Fruit fly (Drosophila melanogaster) whole organism, pupa: ENCODE measurements around the gene Yp1.
A peak's percentile ranks its signal among the peaks of the same experiment; 100 is the strongest.

Source experiments
- CG12605 ChIP-seq: fragments of 200-800 bp; sonication (Bioruptor generic); IDR thresholded peaks from 2 replicates; pipeline ENCODE4 v1.3.6; 2022; ENCODE audit warnings: missing biosample characterization, missing genetic modification characterization
- CG14655 ChIP-seq: fragments of 200-800 bp; sonication (Bioruptor generic); optimal IDR thresholded peaks from 3 replicates; lab custom pipeline; 2017; ENCODE audit warnings: mild to moderate bottlenecking, missing biosample characterization, missing genetic modification reagents, missing genetic modification characterization
- CG15710 ChIP-seq: fragments of 200-800 bp; sonication (Bioruptor generic); optimal IDR thresholded peaks from 2 replicates; lab custom pipeline; 2018; ENCODE audit warnings: missing biosample characterization, mild to moderate bottlenecking, missing genetic modification characterization, moderate library complexity
- CG32121 ChIP-seq: fragments of 200-800 bp; sonication (Bioruptor generic); IDR thresholded peaks from 2 replicates; pipeline ENCODE4 v1.3.6; 2022; ENCODE audit warnings: missing biosample characterization, missing genetic modification characterization
- CG8159 ChIP-seq: fragments of 200-800 bp; sonication (Bioruptor generic); optimal IDR thresholded peaks from 3 replicates; lab custom pipeline; 2018; ENCODE audit warnings: missing biosample characterization, mild to moderate bottlenecking, missing genetic modification characterization, moderate library complexity
- CG8301 ChIP-seq: fragments of 200-800 bp; sonication (Bioruptor generic); optimal IDR thresholded peaks from 2 replicates; lab custom pipeline; 2018; ENCODE audit warnings: missing biosample characterization, mild to moderate bottlenecking, missing genetic modification characterization
- CG9948 ChIP-seq: fragments of 200-800 bp; sonication (Bioruptor generic); optimal IDR thresholded peaks from 2 replicates; lab custom pipeline; 2018; ENCODE audit warnings: missing biosample characterization, mild to moderate bottlenecking, missing genetic modification characterization, moderate library complexity
- EcR ChIP-seq: fragments of 200-800 bp; sonication (Bioruptor generic); optimal IDR thresholded peaks from 3 replicates; lab custom pipeline; 2019; ENCODE audit warnings: missing biosample characterization, missing genetic modification characterization, mild to moderate bottlenecking, moderate library complexity, missing genetic modification reagents
- Pif1A ChIP-seq: fragments of 200-800 bp; sonication (Bioruptor generic); optimal IDR thresholded peaks from 3 replicates; lab custom pipeline; 2016; ENCODE audit warnings: missing biosample characterization, missing genetic modification characterization
- fd96Ca ChIP-seq: fragments of 200-800 bp; sonication (Bioruptor generic); IDR thresholded peaks from 3 replicates; pipeline ENCODE4 v1.3.6; 2022; ENCODE audit warnings: missing biosample characterization, missing genetic modification characterization

dm6 chrX:10088023-10088913 lies 34.7 kb downstream of the Yp1 start:
- peak; percentile 62 for TF ChIP-seq CG12605 (GFP tag; lab: Robert Waterston, UW)
- peak; percentile 31 for TF ChIP-seq EcR (GFP tag; lab: Kevin White, UChicago)
- TF ChIP-seq fd96Ca (GFP tag; lab: Robert Waterston, UW): peak; percentile 72
- TF ChIP-seq CG8301 (tag; lab: Kevin White, UChicago): peak; percentile 29
- TF ChIP-seq Pif1A (GFP tag; lab: Kevin White, UChicago): peak; percentile 77
- TF ChIP-seq CG8159: peak; percentile 81
- TF ChIP-seq CG14655 (GFP tag; lab: Kevin White, UChicago): no peak
- peak; percentile 84 for TF ChIP-seq CG15710 (tag; lab: Kevin White, UChicago)
- TF ChIP-seq CG32121 (GFP tag; lab: Robert Waterston, UW): peak; percentile 15; the same call in 1 of the 2 replicates
- peak; percentile 79 for TF ChIP-seq CG9948 (tag; lab: Kevin White, UChicago)
